Fruit fly (Drosophila melanogaster): ENCODE results near the gene CG4558.

DNA sequence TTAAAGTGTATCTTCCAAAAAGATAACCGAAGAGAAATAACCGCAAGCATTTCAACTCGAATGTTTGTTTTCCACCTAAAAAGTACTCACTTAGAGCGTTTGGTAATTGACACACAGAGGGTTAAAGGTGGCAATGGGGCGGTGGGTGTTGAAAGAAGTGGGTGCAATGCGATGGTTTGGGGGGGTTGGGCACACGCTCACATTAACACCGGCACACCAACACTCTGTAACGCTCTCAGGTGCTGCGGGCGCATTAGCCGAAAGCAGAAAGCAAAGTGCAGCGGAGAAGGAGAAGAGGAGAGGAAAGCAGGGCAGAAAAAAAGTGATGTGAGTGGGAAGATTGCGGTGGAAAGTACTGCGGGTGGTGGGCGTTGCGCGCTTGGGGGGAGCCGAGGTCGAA lies 15.5 kb downstream of the CG4558 start:
- no peak for TF ChIP-seq kay (GFP tag; ENCODE audit: borderline replicate concordance)
- TF ChIP-seq CG12768 (GFP tag; optimal IDR thresholded peaks at IDR 0.05) = no peak
- TF ChIP-seq CG14711 (tag; optimal IDR thresholded peaks at IDR 0.05) = no peak
- no peak for TF ChIP-seq ovo (GFP tag; optimal IDR thresholded peaks at IDR 0.05)
- TF ChIP-seq CG11617 (GFP tag; optimal IDR thresholded peaks at IDR 0.05) = no peak
